Worm (Caenorhabditis elegans): ENCODE measurements around the gene T16G1.3.

Gene T16G1.3

DNA sequence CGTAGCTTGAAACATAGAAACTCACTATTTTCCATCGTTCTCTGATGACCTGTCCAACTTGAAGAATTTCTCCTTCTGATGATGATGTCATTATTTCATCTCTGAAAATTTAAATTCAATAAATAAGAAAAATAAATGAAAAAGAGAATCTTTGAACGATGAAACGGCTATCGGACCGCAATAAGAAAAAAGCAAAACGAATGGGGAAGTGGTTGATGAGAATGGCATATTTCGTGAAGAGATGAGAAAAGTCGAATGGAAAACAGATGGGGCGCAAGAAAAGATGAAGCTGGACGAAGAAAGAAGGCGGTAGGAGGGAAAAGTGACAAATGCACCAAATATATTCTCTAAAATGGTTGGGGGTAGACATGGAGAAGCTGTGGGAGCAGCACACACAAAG is 48.4 kb downstream of the T16G1.3 start, which contains the start of gene ttbk-7:
TSS of gene ttbk-7 (minus strand) at position 101 of the 400 bp plus-strand sequence.
- TF ChIP-seq fos-1 (tag; optimal IDR thresholded peaks at IDR 0.05) = no peak
- TF ChIP-seq lin-39 (tag; optimal IDR thresholded peaks at IDR 0.05) = peak; percentile 38

Measured in whole organism, L3 larva.